Fruit fly (Drosophila melanogaster) whole organism, adult: ENCODE results near the gene Ada2b.

Experiments
- CG11617 ChIP-seq: fragments of 200-800 bp; sonication (Bioruptor generic); optimal IDR thresholded peaks from 2 replicates; lab custom pipeline; 2017; ENCODE audit warnings: mild to moderate bottlenecking, missing biosample characterization, missing genetic modification reagents, missing genetic modification characterization
- CG1620 ChIP-seq: fragments of 200-800 bp; sonication (Bioruptor generic); optimal IDR thresholded peaks from 2 replicates; lab custom pipeline; 2016; ENCODE audit warnings: missing biosample characterization, missing genetic modification characterization
- CG5204 ChIP-seq: fragments of 200-800 bp; sonication (Bioruptor generic); optimal IDR thresholded peaks from 2 replicates; lab custom pipeline; 2016; ENCODE audit warnings: missing biosample characterization, missing genetic modification characterization
- bab1 ChIP-seq: fragments of 200-800 bp; sonication (Bioruptor generic); optimal IDR thresholded peaks from 3 replicates; lab custom pipeline; 2019; ENCODE audit warnings: missing biosample characterization, mild to moderate bottlenecking, missing genetic modification characterization, moderate library complexity
- cnc ChIP-seq, 2 experiments: fragments of >200 bp; optimal IDR thresholded peaks; 2 replicates each; lab custom pipeline; 2017
- kay ChIP-seq: fragments of 200-800 bp; sonication (Bioruptor generic); peaks from one replicate; lab custom pipeline; 2016; ENCODE audit warnings: missing biosample characterization, missing genetic modification characterization, borderline replicate concordance
- ovo ChIP-seq: fragments of 200-800 bp; sonication (Bioruptor generic); optimal IDR thresholded peaks from 2 replicates; lab custom pipeline; 2016; ENCODE audit warnings: missing biosample characterization, missing genetic modification characterization
- pad ChIP-seq: fragments of 200-800 bp; sonication (Bioruptor generic); optimal IDR thresholded peaks from 3 replicates; lab custom pipeline; 2017; ENCODE audit warnings: missing biosample characterization, missing genetic modification characterization, mild to moderate bottlenecking, moderate library complexity, missing genetic modification reagents
- tj ChIP-seq: fragments of 200-800 bp; sonication (Bioruptor generic); optimal IDR thresholded peaks from 3 replicates; lab custom pipeline; 2017; ENCODE audit warnings: missing biosample characterization, mild to moderate bottlenecking, missing genetic modification characterization, moderate library complexity
- toe ChIP-seq: fragments of 200-800 bp; sonication (Bioruptor generic); optimal IDR thresholded peaks from 2 replicates; lab custom pipeline; 2016; ENCODE audit warnings: missing biosample characterization, missing genetic modification characterization

DNA sequence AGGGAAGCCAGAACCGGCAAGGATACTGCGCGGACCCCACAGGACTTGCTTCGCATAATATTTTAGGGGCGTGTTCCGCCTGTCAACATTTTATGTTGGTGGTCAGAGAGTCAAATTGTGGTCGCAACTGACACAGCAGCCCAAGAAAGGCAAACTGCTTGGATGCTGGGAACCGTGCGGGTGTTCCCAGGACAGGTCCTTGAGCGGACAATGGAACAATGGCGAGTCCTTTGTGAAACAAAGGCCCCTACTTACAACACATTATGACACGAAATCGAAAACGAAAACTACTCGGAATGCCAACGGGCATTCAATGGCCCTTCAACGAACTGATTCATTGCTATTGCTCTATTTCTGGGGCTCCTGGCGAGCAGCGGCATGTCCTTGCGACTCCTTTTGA is 43.9 kb upstream of the Ada2b start:
- TF ChIP-seq ovo (no peak), CG1620 (GFP tag; lab: Kevin White, UChicago) (no peak), toe (GFP tag; lab: Kevin White, UChicago) (no peak), kay (no peak), pad (GFP tag; lab: Kevin White, UChicago) (no peak), tj (GFP tag; lab: Kevin White, UChicago) (no peak), cnc (optimal IDR thresholded peaks at IDR 0.05; lab: Kevin White, UChicago) (no peak), CG11617 (GFP tag; lab: Kevin White, UChicago) (no peak), bab1 (GFP tag; lab: Kevin White, UChicago) (no peak), CG5204 (GFP tag; lab: Kevin White, UChicago) (no peak)
